Worm (Caenorhabditis elegans): ENCODE data around the gene T10C6.7.
"Not testable (repeated sequence)": the region's sequence is repeated elsewhere in the genome, so short reads cannot be mapped to it uniquely, and the experiment has no call there.

T10C6.7 gene

DNA sequence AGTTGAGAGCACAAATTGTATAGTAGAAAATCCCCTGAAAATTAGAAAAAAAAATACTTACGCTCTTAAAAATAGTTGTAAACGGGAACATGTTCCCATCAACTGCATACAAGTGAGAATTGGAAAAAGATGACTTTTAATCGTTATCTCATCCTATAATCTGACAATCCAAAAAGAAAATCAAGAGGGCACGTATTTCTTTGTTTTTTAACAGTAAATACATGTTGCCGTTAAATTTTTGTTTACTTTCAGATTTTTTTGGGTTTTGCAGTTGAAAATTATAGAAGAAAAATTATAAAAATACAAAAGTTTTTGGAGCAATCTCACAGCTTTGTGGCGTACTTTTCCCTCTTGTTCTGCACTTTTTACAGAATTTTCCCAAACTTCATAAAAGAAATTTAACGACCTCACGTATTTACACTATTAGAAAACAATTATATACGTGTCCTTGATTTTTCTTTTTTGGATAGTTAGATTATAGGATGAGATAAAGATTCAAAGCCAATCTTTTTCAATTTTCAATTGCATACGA, 34.8 kb downstream of the T10C6.7 start, which contains the start of the genes C06C6.9 and C06C6.8:
Gene C06C6.9, minus strand, starts transcription at position 101 of the 532 bp plus-strand sequence.
Gene C06C6.8, plus strand, starts transcription at position 482 of the 532 bp plus-strand sequence.
- no peak for TF ChIP-seq aly-2 (tag; optimal IDR thresholded peaks at IDR 0.05)
- TF ChIP-seq nhr-25 (tag; optimal IDR thresholded peaks at IDR 0.05) = no peak
- no peak for TF ChIP-seq lin-13 (GFP tag; optimal IDR thresholded peaks at IDR 0.05)
- no peak for TF ChIP-seq C34F6.9 (tag; optimal IDR thresholded peaks at IDR 0.05)
- TF ChIP-seq alr-1 (tag; optimal IDR thresholded peaks at IDR 0.05) = no peak
- TF ChIP-seq nhr-237 (tag; optimal IDR thresholded peaks at IDR 0.05) = no peak
- TF ChIP-seq sma-3 (GFP tag; optimal IDR thresholded peaks at IDR 0.05) = no peak

ce11 chrV:15991850-15992249, 39.7 kb downstream of the T10C6.7 start, which contains the start of gene C06C6.7:
C06C6.7 (plus strand) TSS chrV:15992150.
- TF ChIP-seq dmd-4, snpc-4, lin-11 (tag; optimal IDR thresholded peaks at IDR 0.05): not testable (repeated sequence)

DNA sequence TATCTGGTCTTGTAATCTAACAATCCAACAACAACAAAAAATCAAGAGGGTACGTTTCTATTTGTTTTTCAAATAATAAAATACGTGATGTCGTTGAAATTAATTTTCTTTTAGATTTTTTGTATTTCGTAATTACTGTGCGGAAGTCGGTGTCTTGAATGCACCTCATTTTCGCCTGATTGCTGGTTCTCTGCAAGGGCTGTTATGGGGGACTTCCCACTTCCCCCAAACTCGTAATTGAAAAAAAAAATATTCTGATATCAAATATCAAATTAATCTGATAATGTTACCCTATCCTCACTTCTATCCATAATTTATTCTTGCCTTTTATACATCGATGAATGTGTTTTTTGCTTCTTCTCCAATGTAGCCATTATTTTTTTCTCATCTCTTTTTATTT, 43.4 kb downstream of the T10C6.7 start, which contains the start of gene F36G9.15:
Gene F36G9.15, minus strand, starts transcription at position 101 of the 400 bp plus-strand sequence.
- TF ChIP-seq ztf-11 (tag; optimal IDR thresholded peaks at IDR 0.05) (no peak), C34F6.9 (tag; optimal IDR thresholded peaks at IDR 0.05) (no peak), dmd-4 (tag; optimal IDR thresholded peaks at IDR 0.05) (no peak), nhr-21 (tag; optimal IDR thresholded peaks at IDR 0.05) (no peak), lin-13 (GFP tag; optimal IDR thresholded peaks at IDR 0.05) (no peak), Y55F3AM.14 (GFP tag; optimal IDR thresholded peaks at IDR 0.05) (no peak), zag-1 (tag; optimal IDR thresholded peaks at IDR 0.05) (no peak), R02D3.7 (tag; optimal IDR thresholded peaks at IDR 0.05) (no peak), ztf-4 (tag; optimal IDR thresholded peaks at IDR 0.05) (no peak), ceh-16 (tag; optimal IDR thresholded peaks at IDR 0.05) (no peak)

- TF ChIP-seq fos-1 (tag; optimal IDR thresholded peaks at IDR 0.05) (peak; percentile 36), snpc-4 (tag; optimal IDR thresholded peaks at IDR 0.05) (peak; percentile 56), zag-1 (tag; optimal IDR thresholded peaks at IDR 0.05) (no peak)
Observed at ce11 chrV:15982733-15983344, 48.7 kb downstream of the T10C6.7 start, which contains the start of the genes fbxa-99 and F36G9.13. fbxa-99 (minus strand) TSS chrV:15982854. F36G9.13 (plus strand) TSS chrV:15983294.

- peak; percentile 76 for TF ChIP-seq fos-1 (tag; optimal IDR thresholded peaks at IDR 0.05)
- no peak for TF ChIP-seq lin-39 (tag; optimal IDR thresholded peaks at IDR 0.05)
Observed at ce11 chrV:15978232-15978764, 53.2 kb downstream of the T10C6.7 start, which contains the start of gene oac-20. oac-20 (plus strand) TSS chrV:15978714.
